Worm (Caenorhabditis elegans): ENCODE results near the gene T02G5.14.

T02G5.14 gene

ce11 chrII:7051778-7052177, 32.3 kb upstream of the T02G5.14 start, which contains the start of gene ZK1127.12:
Gene ZK1127.12 (plus strand): TSS chrII:7052078.
- no peak for TF ChIP-seq pha-4 (tag; optimal IDR thresholded peaks at IDR 0.05)
- no peak for TF ChIP-seq F57A8.1 (GFP tag; optimal IDR thresholded peaks at IDR 0.05)

- TF ChIP-seq tlf-1 (GFP tag; optimal IDR thresholded peaks at IDR 0.05) (no peak), hlh-26 (GFP tag; conservative IDR thresholded peaks at IDR 0.05) (no peak), tbx-9 (tag; optimal IDR thresholded peaks at IDR 0.05; ENCODE audit: borderline replicate concordance) (no peak), egl-44 (GFP tag; IDR thresholded peaks at IDR 0.05) (no peak), egl-18 (GFP tag; IDR thresholded peaks at IDR 0.05) (no peak), ceh-79 (tag; optimal IDR thresholded peaks at IDR 0.05) (no peak), ZK185.1 (tag; optimal IDR thresholded peaks at IDR 0.05; ENCODE audit: poor library complexity, severe bottlenecking) (no peak), hmg-1.2 (GFP tag; IDR thresholded peaks at IDR 0.05) (no peak), cebp-2 (GFP tag; IDR thresholded peaks at IDR 0.05) (no peak), attf-3 (GFP tag; conservative IDR thresholded peaks at IDR 0.05) (no peak), bed-1 (GFP tag; IDR thresholded peaks at IDR 0.05) (no peak), gei-17 (GFP tag; optimal IDR thresholded peaks at IDR 0.05) (no peak)
Measured at ce11 chrII:7053001-7053400, 31.1 kb upstream of the T02G5.14 start, which contains the start of gene ZK1127.13. Gene ZK1127.13 (plus strand): TSS chrII:7053301.

ce11 chrII:7053649-7054048, 30.5 kb upstream of the T02G5.14 start, which contains the start of gene ZK1127.4:
Gene ZK1127.4 (plus strand): TSS chrII:7053949.
- TF ChIP-seq akir-1 (GFP tag; optimal IDR thresholded peaks at IDR 0.05) (no peak), nfya-1 (tag; optimal IDR thresholded peaks at IDR 0.05; ENCODE audit: borderline replicate concordance, insufficient read depth) (no peak), Y56A3A.18 (GFP tag; IDR thresholded peaks at IDR 0.05) (no peak), madf-3 (GFP tag; IDR thresholded peaks at IDR 0.05) (no peak), F39B2.1 (GFP tag; IDR thresholded peaks at IDR 0.05) (no peak), nhr-80 (tag; optimal IDR thresholded peaks at IDR 0.05) (no peak)

- TF ChIP-seq hrde-1 (tag; optimal IDR thresholded peaks at IDR 0.05; ENCODE audit: borderline replicate concordance) (no peak), ztf-18 (tag; optimal IDR thresholded peaks at IDR 0.05) (no peak), B0035.1 (tag; optimal IDR thresholded peaks at IDR 0.05) (no peak), lin-54 (GFP tag; optimal IDR thresholded peaks at IDR 0.05) (no peak), hmg-1.2 (GFP tag; IDR thresholded peaks at IDR 0.05) (no peak)
Measured at ce11 chrII:7054987-7055386, 29.1 kb upstream of the T02G5.14 start, which contains the start of gene ZK1127.3. Gene ZK1127.3 (plus strand): TSS chrII:7055287.

- TF ChIP-seq egl-44 (GFP tag; IDR thresholded peaks at IDR 0.05) = 0 out of 2 replicates have a peak, but pooled peaks have one; percentile 17
- 0 out of 2 replicates have a peak, but pooled peaks have one; percentile 12 for TF ChIP-seq mcd-1 (GFP tag; IDR thresholded peaks at IDR 0.05)
- TF ChIP-seq ets-4 (GFP tag; optimal IDR thresholded peaks at IDR 0.05) = no peak
- peak; percentile 28 for TF ChIP-seq him-1 (tag; optimal IDR thresholded peaks at IDR 0.05)
Measured at ce11 chrII:7056328-7056727, 27.8 kb upstream of the T02G5.14 start.

- no peak for TF ChIP-seq snpc-1.1 (tag; optimal IDR thresholded peaks at IDR 0.05; ENCODE audit: insufficient read depth)
- peak; percentile 8 for TF ChIP-seq nhr-80 (tag; optimal IDR thresholded peaks at IDR 0.05)
- TF ChIP-seq lsl-1 (GFP tag; optimal IDR thresholded peaks at IDR 0.05) = no peak
Measured at ce11 chrII:7057860-7058259, 26.3 kb upstream of the T02G5.14 start, which contains the start of gene cth-2. Gene cth-2 (minus strand): TSS chrII:7057960.
